Fruit fly (Drosophila melanogaster) whole organism, pupa: ENCODE data around the gene TAF1B.
A peak's percentile ranks its signal among the peaks of the same experiment; 100 is the strongest.

Experiments used
- CG10348 ChIP-seq: fragments of 200-800 bp; sonication (Bioruptor generic); IDR thresholded peaks from 2 replicates; pipeline ENCODE4 v1.3.6; 2022; ENCODE audit warnings: missing biosample characterization, missing genetic modification characterization
- CG12605 ChIP-seq: fragments of 200-800 bp; sonication (Bioruptor generic); IDR thresholded peaks from 2 replicates; pipeline ENCODE4 v1.3.6; 2022; ENCODE audit warnings: missing biosample characterization, missing genetic modification characterization
- CG13204 ChIP-seq: fragments of 200-800 bp; sonication (Bioruptor generic); optimal IDR thresholded peaks from 2 replicates; lab custom pipeline; 2018; ENCODE audit warnings: missing biosample characterization, mild to moderate bottlenecking, missing genetic modification characterization, moderate library complexity
- CG14655 ChIP-seq: fragments of 200-800 bp; sonication (Bioruptor generic); optimal IDR thresholded peaks from 3 replicates; lab custom pipeline; 2017; ENCODE audit warnings: mild to moderate bottlenecking, missing biosample characterization, missing genetic modification reagents, missing genetic modification characterization
- CG15710 ChIP-seq: fragments of 200-800 bp; sonication (Bioruptor generic); optimal IDR thresholded peaks from 2 replicates; lab custom pipeline; 2018; ENCODE audit warnings: missing biosample characterization, mild to moderate bottlenecking, missing genetic modification characterization, moderate library complexity
- CG17806 ChIP-seq: fragments of 200-800 bp; sonication (Bioruptor generic); optimal IDR thresholded peaks from 2 replicates; lab custom pipeline; 2018; ENCODE audit warnings: missing biosample characterization, mild to moderate bottlenecking, missing genetic modification characterization, moderate library complexity
- CG32121 ChIP-seq: fragments of 200-800 bp; sonication (Bioruptor generic); IDR thresholded peaks from 2 replicates; pipeline ENCODE4 v1.3.6; 2022; ENCODE audit warnings: missing biosample characterization, missing genetic modification characterization
- CG34367 ChIP-seq: fragments of 200-800 bp; sonication (Bioruptor generic); optimal IDR thresholded peaks from 2 replicates; lab custom pipeline; 2018; ENCODE audit warnings: missing biosample characterization, mild to moderate bottlenecking, missing genetic modification characterization
- CG4496 ChIP-seq: fragments of 200-800 bp; sonication (Bioruptor generic); IDR thresholded peaks from 3 replicates; pipeline ENCODE4 v1.3.6; 2022; ENCODE audit warnings: missing biosample characterization, missing genetic modification characterization
- CG8159 ChIP-seq: fragments of 200-800 bp; sonication (Bioruptor generic); optimal IDR thresholded peaks from 3 replicates; lab custom pipeline; 2018; ENCODE audit warnings: missing biosample characterization, mild to moderate bottlenecking, missing genetic modification characterization, moderate library complexity
- CG8301 ChIP-seq: fragments of 200-800 bp; sonication (Bioruptor generic); optimal IDR thresholded peaks from 2 replicates; lab custom pipeline; 2018; ENCODE audit warnings: missing biosample characterization, mild to moderate bottlenecking, missing genetic modification characterization
- CG9948 ChIP-seq: fragments of 200-800 bp; sonication (Bioruptor generic); optimal IDR thresholded peaks from 2 replicates; lab custom pipeline; 2018; ENCODE audit warnings: missing biosample characterization, mild to moderate bottlenecking, missing genetic modification characterization, moderate library complexity
- D1 ChIP-seq: fragments of 200-800 bp; sonication (Bioruptor generic); optimal IDR thresholded peaks from 2 replicates; lab custom pipeline; 2018; ENCODE audit warnings: missing biosample characterization, mild to moderate bottlenecking, missing genetic modification characterization, moderate library complexity
- EcR ChIP-seq: fragments of 200-800 bp; sonication (Bioruptor generic); optimal IDR thresholded peaks from 3 replicates; lab custom pipeline; 2019; ENCODE audit warnings: missing biosample characterization, missing genetic modification characterization, mild to moderate bottlenecking, moderate library complexity, missing genetic modification reagents
- Ets98B ChIP-seq: fragments of 200-800 bp; sonication (Bioruptor generic); IDR thresholded peaks from 2 replicates; pipeline ENCODE4 v1.3.6; 2022; ENCODE audit warnings: missing biosample characterization, missing genetic modification characterization
- Pif1A ChIP-seq: fragments of 200-800 bp; sonication (Bioruptor generic); optimal IDR thresholded peaks from 3 replicates; lab custom pipeline; 2016; ENCODE audit warnings: missing biosample characterization, missing genetic modification characterization
- Pif1B ChIP-seq: fragments of 200-800 bp; sonication (Bioruptor generic); optimal IDR thresholded peaks from 3 replicates; lab custom pipeline; 2016; ENCODE audit warnings: missing biosample characterization, missing genetic modification characterization
- Snoo ChIP-seq: fragments of 200-800 bp; sonication (Bioruptor generic); optimal IDR thresholded peaks from 3 replicates; lab custom pipeline; 2017; ENCODE audit warnings: missing biosample characterization, mild to moderate bottlenecking, missing genetic modification characterization, inconsistent platforms
- fd96Ca ChIP-seq: fragments of 200-800 bp; sonication (Bioruptor generic); IDR thresholded peaks from 3 replicates; pipeline ENCODE4 v1.3.6; 2022; ENCODE audit warnings: missing biosample characterization, missing genetic modification characterization
- gl ChIP-seq: fragments of 200-800 bp; sonication (Bioruptor generic); optimal IDR thresholded peaks from 2 replicates; lab custom pipeline; 2018; ENCODE audit warnings: missing biosample characterization, mild to moderate bottlenecking, missing genetic modification characterization
- rn ChIP-seq: fragments of 200-800 bp; sonication (Bioruptor generic); IDR thresholded peaks from 2 replicates; pipeline ENCODE4 v1.3.6; 2022; ENCODE audit warnings: missing biosample characterization, missing genetic modification characterization

TAF1B gene

DNA sequence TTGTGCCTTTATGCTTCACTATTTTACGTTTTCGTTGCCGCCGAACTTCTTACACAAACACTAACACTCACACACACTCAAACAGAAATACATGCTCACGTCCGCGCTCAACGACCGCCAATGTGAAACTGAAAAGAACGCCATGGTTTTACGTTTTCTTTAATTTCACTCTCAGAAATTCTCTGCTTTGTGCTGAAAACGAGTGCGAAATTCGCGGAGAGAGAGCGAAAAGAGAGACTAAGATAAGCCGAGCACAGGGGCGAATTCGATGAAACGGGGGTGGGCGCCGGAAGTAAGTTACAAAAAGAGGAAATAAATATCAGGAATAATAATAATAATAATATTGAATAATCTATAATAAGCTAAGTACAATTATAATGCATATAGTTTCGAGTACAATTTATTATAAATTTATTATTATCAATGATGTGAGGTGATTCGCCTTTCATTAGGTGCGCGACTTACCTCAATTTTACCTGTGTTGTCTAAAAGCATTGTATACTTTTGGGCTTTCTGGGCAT lies 26.4 kb upstream of the TAF1B start, which contains the start of gene Best1:
Gene Best1, minus strand, starts transcription at position 132 of the 521 bp plus-strand sequence.
- TF ChIP-seq Snoo (tag; lab: Kevin White, UChicago): peak; percentile 93
- peak; percentile 81 for TF ChIP-seq CG34367
- peak; percentile 95 for TF ChIP-seq Pif1B (GFP tag; lab: Kevin White, UChicago)
- peak; percentile 86 for TF ChIP-seq CG9948 (tag; lab: Kevin White, UChicago)
- TF ChIP-seq Pif1A (GFP tag; lab: Kevin White, UChicago): peak; percentile 93
- peak; percentile 79 for TF ChIP-seq gl (tag; lab: Kevin White, UChicago)
- peak; percentile 94 for TF ChIP-seq D1 (tag; lab: Kevin White, UChicago)
- peak; percentile 86 for TF ChIP-seq CG12605
- peak; percentile 95 for TF ChIP-seq CG32121 (GFP tag; lab: Robert Waterston, UW)
- peak; percentile 83 for TF ChIP-seq EcR (GFP tag; lab: Kevin White, UChicago)
- TF ChIP-seq CG15710 (tag; lab: Kevin White, UChicago): peak; percentile 86
- TF ChIP-seq Ets98B (GFP tag; lab: Robert Waterston, UW): peak; percentile 95
- peak; percentile 90 for TF ChIP-seq CG8301 (tag; lab: Kevin White, UChicago)
- TF ChIP-seq CG17806 (tag; lab: Kevin White, UChicago): peak; percentile 90
- peak; percentile 95 for TF ChIP-seq CG4496 (GFP tag; lab: Robert Waterston, UW)
- peak; percentile 59 for TF ChIP-seq CG10348 (GFP tag; lab: Robert Waterston, UW)
- TF ChIP-seq rn (GFP tag; lab: Robert Waterston, UW): peak; percentile 67; the same call in 1 of the 2 replicates
- peak; percentile 91 for TF ChIP-seq CG8159
- TF ChIP-seq fd96Ca (GFP tag; lab: Robert Waterston, UW): peak; percentile 94
- TF ChIP-seq CG13204 (GFP tag; lab: Kevin White, UChicago): peak; percentile 77
- peak; percentile 90 for TF ChIP-seq CG14655 (GFP tag; lab: Kevin White, UChicago)
- TF ChIP-seq, all 21 proteins: peak for 21

DNA sequence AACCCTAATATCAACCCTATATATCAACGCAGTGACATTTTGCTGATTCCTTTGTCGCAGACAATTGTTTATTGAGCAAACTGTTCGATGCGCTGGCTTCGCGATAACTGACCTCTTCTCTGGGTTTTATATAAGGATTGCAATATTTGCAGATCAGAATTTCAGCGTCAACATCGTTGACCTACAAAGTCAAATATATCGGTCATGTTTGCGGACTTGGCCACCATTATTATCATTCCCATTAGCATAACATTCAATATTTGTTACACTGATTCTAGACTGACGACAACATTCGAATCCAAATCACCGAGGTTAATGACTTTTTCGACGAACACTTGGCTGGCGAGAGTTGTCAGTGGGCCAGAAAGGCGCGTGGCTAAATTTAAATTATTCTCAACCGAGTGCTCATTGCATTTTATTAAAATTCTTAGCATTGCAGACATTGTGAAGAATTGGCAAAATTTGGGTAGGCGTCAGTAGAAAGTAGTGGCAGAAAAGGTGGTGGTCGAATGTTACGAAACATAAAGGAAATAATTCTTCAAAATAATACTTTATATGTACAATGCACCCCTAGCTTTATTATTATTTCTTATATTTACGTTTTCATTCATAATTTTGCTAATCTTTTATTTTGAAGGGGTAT lies 25.3 kb upstream of the TAF1B start:
- TF ChIP-seq CG10348 (GFP tag; lab: Robert Waterston, UW) (no peak), CG32121 (GFP tag; lab: Robert Waterston, UW) (no peak), EcR (GFP tag; lab: Kevin White, UChicago) (peak; percentile 73), Pif1B (GFP tag; lab: Kevin White, UChicago) (no peak), D1 (tag; lab: Kevin White, UChicago) (no peak)
- TF ChIP-seq, all 21 proteins: peak for 1

DNA sequence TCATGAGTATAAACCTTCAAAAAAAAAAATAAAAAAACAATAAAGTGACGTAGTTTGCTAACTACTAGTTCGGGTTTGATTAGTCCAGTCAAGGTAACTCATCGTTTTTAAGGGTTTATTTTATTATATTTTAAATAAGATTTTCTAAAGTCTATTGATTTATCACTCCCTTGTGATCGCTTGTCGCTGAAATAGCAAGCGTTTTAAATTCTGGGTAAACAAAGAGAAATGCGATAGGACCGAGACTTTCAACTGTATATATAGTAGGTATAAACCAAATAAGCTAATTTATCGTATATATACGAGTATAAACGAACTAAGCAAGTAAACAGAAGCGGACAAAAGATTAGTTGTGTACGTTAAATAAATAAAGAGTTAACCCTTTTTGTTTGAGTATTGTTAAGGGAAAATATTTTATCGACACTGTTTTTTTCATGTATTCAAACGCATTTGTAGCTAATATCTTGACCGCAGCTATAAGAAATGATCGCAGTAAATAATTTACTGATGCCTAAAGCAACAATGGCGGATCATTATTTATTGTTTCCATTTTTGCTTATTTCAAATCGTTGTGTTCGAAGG lies 24.6 kb upstream of the TAF1B start:
- TF ChIP-seq CG10348 (GFP tag; lab: Robert Waterston, UW) (no peak), CG34367 (no peak), CG12605 (no peak), fd96Ca (GFP tag; lab: Robert Waterston, UW) (no peak), CG32121 (GFP tag; lab: Robert Waterston, UW) (no peak), Snoo (tag; lab: Kevin White, UChicago) (peak; percentile 44), CG4496 (GFP tag; lab: Robert Waterston, UW) (peak; percentile 45; the same call in 1 of the 3 replicates), CG9948 (tag; lab: Kevin White, UChicago) (no peak), Ets98B (GFP tag; lab: Robert Waterston, UW) (peak; percentile 37; the same call in 1 of the 2 replicates), gl (tag; lab: Kevin White, UChicago) (no peak), rn (GFP tag; lab: Robert Waterston, UW) (no peak), Pif1A (GFP tag; lab: Kevin White, UChicago) (peak; percentile 59), CG8159 (peak; percentile 58), Pif1B (GFP tag; lab: Kevin White, UChicago) (peak; percentile 28), D1 (tag; lab: Kevin White, UChicago) (no peak), CG15710 (tag; lab: Kevin White, UChicago) (peak; percentile 52), CG14655 (GFP tag; lab: Kevin White, UChicago) (no peak), CG17806 (tag; lab: Kevin White, UChicago) (no peak), CG13204 (GFP tag; lab: Kevin White, UChicago) (no peak), EcR (GFP tag; lab: Kevin White, UChicago) (no peak), CG8301 (tag; lab: Kevin White, UChicago) (peak; percentile 30)

DNA sequence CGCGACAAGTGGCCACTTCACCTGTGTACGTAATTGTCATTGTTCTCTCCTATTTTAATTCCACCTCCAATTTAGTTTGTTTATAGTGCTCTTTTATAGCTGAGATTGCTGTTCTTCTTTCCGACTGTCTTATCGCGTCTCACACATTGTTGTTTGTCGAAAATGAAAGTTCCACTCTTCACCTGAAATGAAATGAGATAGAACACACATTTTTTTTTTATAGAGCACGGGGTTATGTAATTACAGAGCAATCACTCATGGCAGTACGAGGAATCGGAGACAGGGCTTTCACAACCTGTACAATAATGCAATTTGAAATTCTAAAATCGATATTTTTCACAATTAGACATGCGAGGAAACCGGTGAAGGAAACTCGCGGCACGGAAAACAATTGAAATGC lies 23.3 kb upstream of the TAF1B start:
- no peak for TF ChIP-seq D1 (tag; lab: Kevin White, UChicago)
- TF ChIP-seq CG15710 (tag; lab: Kevin White, UChicago): no peak
- TF ChIP-seq Ets98B (GFP tag; lab: Robert Waterston, UW): no peak
- no peak for TF ChIP-seq Pif1A (GFP tag; lab: Kevin White, UChicago)
- TF ChIP-seq CG4496 (GFP tag; lab: Robert Waterston, UW): no peak
- no peak for TF ChIP-seq CG14655 (GFP tag; lab: Kevin White, UChicago)

DNA sequence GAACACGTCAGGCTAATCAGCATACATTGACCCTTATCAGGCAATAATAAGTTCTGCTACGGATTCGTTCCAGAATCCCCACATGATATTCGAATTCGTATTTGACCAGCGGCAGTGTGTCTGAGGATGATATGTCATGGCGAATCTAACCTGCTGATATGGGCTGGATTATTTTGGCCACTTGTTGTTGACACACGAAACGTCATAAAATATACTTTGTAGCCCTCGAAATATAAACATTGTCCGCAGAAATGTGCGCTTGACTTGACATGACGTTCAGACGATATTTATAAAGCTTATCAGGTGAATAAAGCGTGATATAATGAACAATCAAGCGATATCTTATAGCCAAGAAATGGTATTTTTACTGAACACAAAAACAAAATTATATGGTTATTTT lies 22.4 kb upstream of the TAF1B start:
- TF ChIP-seq EcR (GFP tag; lab: Kevin White, UChicago) (no peak), Ets98B (GFP tag; lab: Robert Waterston, UW) (no peak), rn (GFP tag; lab: Robert Waterston, UW) (no peak), CG10348 (GFP tag; lab: Robert Waterston, UW) (no peak), CG32121 (GFP tag; lab: Robert Waterston, UW) (no peak), CG8159 (no peak), fd96Ca (GFP tag; lab: Robert Waterston, UW) (no peak)
